Worm (Caenorhabditis elegans) whole organism, midembryonic: Measurements from ENCODE around the gene phf-5.

Experiments
- T22C8.4 ChIP-seq: fragments of 200-800 bp; sonication (Bioruptor generic); IDR thresholded peaks from 2 replicates; pipeline ENCODE4 v1.3.6; 2022; ENCODE audit warnings: missing genetic modification characterization, missing compliant biosample characterization
- cog-1 ChIP-seq: sonication (generic microtip); optimal IDR thresholded peaks from 2 replicates; lab custom pipeline; 2016; ENCODE audit warnings: missing genetic modification characterization, missing compliant biosample characterization
- flt-1 ChIP-seq: fragments of 200-800 bp; sonication (Bioruptor generic); IDR thresholded peaks from 2 replicates; pipeline ENCODE4 v1.3.6; 2022; ENCODE audit warnings: missing genetic modification characterization, missing compliant biosample characterization
- klf-2 ChIP-seq: fragments of 200-800 bp; sonication (Bioruptor generic); conservative IDR thresholded peaks from 2 replicates; pipeline ENCODE4 v1.3.6; 2022; ENCODE audit warnings: missing genetic modification reagents, missing genetic modification characterization, missing compliant biosample characterization
- med-1 ChIP-seq: sonication (generic microtip); optimal IDR thresholded peaks from 2 replicates; lab custom pipeline; 2017; ENCODE audit warnings: missing genetic modification characterization, mild to moderate bottlenecking, missing compliant biosample characterization, antibody characterized with exemption, missing genetic modification reagents; ENCODE audit not compliant: insufficient read depth
- ref-1 ChIP-seq: fragments of 200-800 bp; sonication (Bioruptor generic); conservative IDR thresholded peaks from 2 replicates; pipeline ENCODE4 v1.3.6; 2022; ENCODE audit warnings: missing genetic modification reagents, missing genetic modification characterization, missing compliant biosample characterization
- tab-1 ChIP-seq: fragments of 200-800 bp; sonication (Bioruptor generic); IDR thresholded peaks from 2 replicates; pipeline ENCODE4 v1.3.6; 2022; ENCODE audit warnings: missing genetic modification characterization, missing compliant biosample characterization
- ztf-23 ChIP-seq: fragments of 200-800 bp; sonication (Bioruptor generic); IDR thresholded peaks from 2 replicates; pipeline ENCODE4 v1.3.6; 2022; ENCODE audit warnings: missing genetic modification reagents, missing genetic modification characterization, missing compliant biosample characterization
- ztf-29 ChIP-seq: fragments of 200-800 bp; sonication (Bioruptor generic); IDR thresholded peaks from 2 replicates; pipeline ENCODE4 v1.3.6; 2022; ENCODE audit warnings: missing genetic modification reagents, missing genetic modification characterization, missing compliant biosample characterization

Gene phf-5

ce11 chrIII:2386483-2386882 lies 43.1 kb downstream of the phf-5 start, which contains the start of gene H14E04.3:
TSS of gene H14E04.3 (minus strand) at chrIII:2386583.
- TF ChIP-seq flt-1: no peak
- no peak for TF ChIP-seq ztf-29
- no peak for TF ChIP-seq cog-1 (tag; lab: Kevin White, UChicago)
- no peak for TF ChIP-seq T22C8.4 (GFP tag; lab: Robert Waterston, UW)
- TF ChIP-seq tab-1 (GFP tag; lab: Robert Waterston, UW): no peak
- TF ChIP-seq klf-2 (GFP tag; lab: Robert Waterston, UW): no peak
- no peak for TF ChIP-seq ztf-23 (GFP tag; lab: Robert Waterston, UW)
- no peak for TF ChIP-seq med-1
- TF ChIP-seq ref-1: no peak

ce11 chrIII:2391704-2392103 lies 48.3 kb downstream of the phf-5 start:
- TF ChIP-seq T22C8.4 (GFP tag; lab: Robert Waterston, UW): no peak
- no peak for TF ChIP-seq flt-1
- TF ChIP-seq cog-1 (tag; lab: Kevin White, UChicago): no peak
- no peak for TF ChIP-seq tab-1 (GFP tag; lab: Robert Waterston, UW)
- no peak for TF ChIP-seq med-1

ce11 chrIII:2393666-2394154 lies 50.3 kb downstream of the phf-5 start:
- no peak for TF ChIP-seq tab-1 (GFP tag; lab: Robert Waterston, UW)
- no peak for TF ChIP-seq T22C8.4 (GFP tag; lab: Robert Waterston, UW)
- no peak for TF ChIP-seq med-1
- no peak for TF ChIP-seq cog-1 (tag; lab: Kevin White, UChicago)
- TF ChIP-seq ztf-29: no peak
- no peak for TF ChIP-seq flt-1
